Worm (Caenorhabditis elegans): ENCODE results near the gene F54D12.2.

ce11 chrII:1423660-1424059, 25.2 kb downstream of the F54D12.2 start, which contains the start of gene Y51H7C.10:
- TF ChIP-seq him-1 (tag; optimal IDR thresholded peaks at IDR 0.05) (no peak), dao-5 (tag; optimal IDR thresholded peaks at IDR 0.05) (no peak), W03F9.2 (tag; optimal IDR thresholded peaks at IDR 0.05) (no peak)
